Worm (Caenorhabditis elegans): Measurements from ENCODE around the gene sra-12.

ce11 chrII:10861305-10861704, 43.0 kb downstream of the sra-12 start:
- no peak for TF ChIP-seq him-1 (tag; optimal IDR thresholded peaks at IDR 0.05)
- no peak for TF ChIP-seq dao-5 (tag; optimal IDR thresholded peaks at IDR 0.05)

Measured in whole organism, L4/young adult.